Fruit fly (Drosophila melanogaster): ENCODE data around the gene CG42353.

- TF ChIP-seq CG14711 (tag; optimal IDR thresholded peaks at IDR 0.05) (peak; percentile 94), Clk (GFP tag; optimal IDR thresholded peaks at IDR 0.05) (peak; percentile 93), cnc (optimal IDR thresholded peaks at IDR 0.05) (no peak)
Observed at dm6 chrX:16090179-16091144, 14.3 kb downstream of the CG42353 start.

Measured in whole organism, adult.